Fruit fly (Drosophila melanogaster) whole organism, embryonic: Measurements from ENCODE around the gene eIF4G2.
A peak's percentile ranks its signal among the peaks of the same experiment; 100 is the strongest.

Experiments
- Atf3 ChIP-seq: fragments of 200-800 bp; sonication (Bioruptor generic); optimal IDR thresholded peaks from 3 replicates; lab custom pipeline; 2016; ENCODE audit warnings: missing biosample characterization, missing genetic modification characterization
- Bgb ChIP-seq: fragments of 200-800 bp; sonication (Bioruptor generic); IDR thresholded peaks from 2 replicates; pipeline ENCODE4 v1.3.6; 2022; ENCODE audit warnings: missing biosample characterization, missing genetic modification characterization; ENCODE audit not compliant: partially characterized antibody
- CG10274 ChIP-seq: fragments of 200-800 bp; sonication (Bioruptor generic); optimal IDR thresholded peaks from 3 replicates; lab custom pipeline; 2017; ENCODE audit warnings: missing biosample characterization, mild to moderate bottlenecking, missing genetic modification characterization
- CG11695 ChIP-seq: fragments of 200-800 bp; sonication (Bioruptor generic); IDR thresholded peaks from 3 replicates; pipeline ENCODE4 v1.3.6; 2022; ENCODE audit warnings: missing biosample characterization, missing genetic modification characterization
- CG13424 ChIP-seq: fragments of 200-800 bp; sonication (Bioruptor generic); optimal IDR thresholded peaks from 2 replicates; lab custom pipeline; 2019; ENCODE audit warnings: missing biosample characterization, mild to moderate bottlenecking, missing genetic modification characterization, moderate library complexity
- CG1603 ChIP-seq: fragments of 200-800 bp; sonication (Bioruptor generic); optimal IDR thresholded peaks from 2 replicates; lab custom pipeline; 2019; ENCODE audit warnings: missing biosample characterization, mild to moderate bottlenecking, missing genetic modification characterization, moderate library complexity
- CG17361 ChIP-seq: fragments of 200-800 bp; sonication (Bioruptor generic); IDR thresholded peaks from 3 replicates; pipeline ENCODE4 v1.3.6; 2022; ENCODE audit warnings: missing biosample characterization, missing genetic modification characterization
- CG18764 ChIP-seq: fragments of 200-800 bp; sonication (Bioruptor generic); optimal IDR thresholded peaks from 3 replicates; lab custom pipeline; 2016; ENCODE audit warnings: missing biosample characterization, missing genetic modification characterization
- CG2712 ChIP-seq: fragments of 200-800 bp; optimal IDR thresholded peaks from 3 replicates; lab custom pipeline; 2019; ENCODE audit warnings: missing biosample characterization, mild to moderate bottlenecking, missing genetic modification characterization, moderate library complexity
- CG2875 ChIP-seq: fragments of 200-800 bp; sonication (Bioruptor generic); optimal IDR thresholded peaks from 2 replicates; lab custom pipeline; 2017; ENCODE audit warnings: missing biosample characterization, mild to moderate bottlenecking, missing genetic modification characterization, missing genetic modification reagents
- CG2889 ChIP-seq: fragments of 200-800 bp; sonication (Bioruptor generic); IDR thresholded peaks from 3 replicates; pipeline ENCODE4 v1.3.6; 2022; ENCODE audit warnings: missing biosample characterization, missing genetic modification characterization
- CG34376 ChIP-seq: fragments of 200-800 bp; sonication (Bioruptor generic); optimal IDR thresholded peaks from 2 replicates; lab custom pipeline; 2018; ENCODE audit warnings: missing biosample characterization, mild to moderate bottlenecking, missing genetic modification characterization
- CG3847 ChIP-seq: fragments of 200-800 bp; sonication (Bioruptor generic); IDR thresholded peaks from 2 replicates; pipeline ENCODE4 v1.3.6; 2022; ENCODE audit warnings: missing biosample characterization, missing genetic modification characterization
- CG4282 ChIP-seq: fragments of 200-800 bp; sonication (Bioruptor generic); optimal IDR thresholded peaks from 2 replicates; lab custom pipeline; 2016; ENCODE audit warnings: missing biosample characterization, missing genetic modification characterization
- CG6813 ChIP-seq: fragments of 200-800 bp; sonication (Bioruptor generic); optimal IDR thresholded peaks from 2 replicates; lab custom pipeline; 2017; ENCODE audit warnings: missing biosample characterization, missing genetic modification characterization, mild to moderate bottlenecking, moderate library complexity, missing genetic modification reagents
- CG7963 ChIP-seq: fragments of 200-800 bp; sonication (Bioruptor generic); IDR thresholded peaks from 3 replicates; pipeline ENCODE4 v1.3.6; 2022; ENCODE audit warnings: missing biosample characterization, missing genetic modification characterization; ENCODE audit not compliant: partially characterized antibody
- CG7987 ChIP-seq: fragments of 200-800 bp; sonication (Bioruptor generic); optimal IDR thresholded peaks from 2 replicates; lab custom pipeline; 2018; ENCODE audit warnings: missing biosample characterization, mild to moderate bottlenecking, missing genetic modification characterization, moderate library complexity
- CG8089 ChIP-seq: fragments of 200-800 bp; sonication (Bioruptor generic); optimal IDR thresholded peaks from 3 replicates; lab custom pipeline; 2016; ENCODE audit warnings: missing biosample characterization, missing genetic modification characterization
- CG8765 ChIP-seq: fragments of 200-800 bp; sonication (Bioruptor generic); IDR thresholded peaks from 2 replicates; pipeline ENCODE4 v1.3.6; 2022; ENCODE audit warnings: missing biosample characterization, missing genetic modification characterization
- CG8924 ChIP-seq: fragments of 200-800 bp; optimal IDR thresholded peaks from 3 replicates; lab custom pipeline; 2019; ENCODE audit warnings: missing biosample characterization, mild to moderate bottlenecking, missing genetic modification characterization, moderate library complexity
- Dip3 ChIP-seq: fragments of 200-800 bp; sonication (Bioruptor generic); optimal IDR thresholded peaks from 3 replicates; lab custom pipeline; 2016; ENCODE audit warnings: missing biosample characterization, missing genetic modification characterization
- H15 ChIP-seq: fragments of 200-800 bp; sonication (Bioruptor generic); IDR thresholded peaks from 3 replicates; pipeline ENCODE4 v1.3.6; 2022; ENCODE audit warnings: missing biosample characterization, missing genetic modification characterization
- Hmx ChIP-seq: fragments of 200-800 bp; sonication (Bioruptor generic); optimal IDR thresholded peaks from 2 replicates; lab custom pipeline; 2016; ENCODE audit warnings: missing biosample characterization, missing genetic modification characterization
- Hr78 ChIP-seq, 2 experiments: fragments of 200-800 bp in 1 of 2; fragments of >200 bp in 1 of 2; sonication (Bioruptor generic) in 1 of 2; optimal IDR thresholded peaks; 2 replicates each; lab custom pipeline; 2017 to 2019; ENCODE audit warnings: missing biosample characterization in 2 of 2, missing genetic modification characterization in 2 of 2, mild to moderate bottlenecking in 1 of 2, moderate library complexity in 1 of 2
- Mes4 ChIP-seq: fragments of 200-800 bp; sonication (Bioruptor generic); optimal IDR thresholded peaks from 2 replicates; lab custom pipeline; 2016; ENCODE audit warnings: missing biosample characterization, missing genetic modification characterization
- Nf-YA ChIP-seq: fragments of 200-800 bp; sonication (Bioruptor generic); IDR thresholded peaks from 2 replicates; pipeline ENCODE4 v1.3.6; 2022; ENCODE audit warnings: missing biosample characterization, missing genetic modification characterization
- Poxn ChIP-seq: fragments of 200-800 bp; sonication (Bioruptor generic); IDR thresholded peaks from 2 replicates; pipeline ENCODE4 v1.3.6; 2022; ENCODE audit warnings: missing biosample characterization, missing genetic modification characterization
- Ravus ChIP-seq: fragments of 200-800 bp; sonication (Bioruptor generic); IDR thresholded peaks from 2 replicates; pipeline ENCODE4 v1.3.6; 2022; ENCODE audit warnings: missing biosample characterization, missing genetic modification characterization
- Vsx1 ChIP-seq: fragments of 200-800 bp; sonication (Bioruptor generic); optimal IDR thresholded peaks from 2 replicates; lab custom pipeline; 2017; ENCODE audit warnings: missing biosample characterization, mild to moderate bottlenecking, missing genetic modification characterization, missing genetic modification reagents
- ab ChIP-seq: fragments of 200-800 bp; sonication (Bioruptor generic); optimal IDR thresholded peaks from 2 replicates; lab custom pipeline; 2016; ENCODE audit warnings: missing biosample characterization, missing genetic modification characterization
- al ChIP-seq: fragments of 200-800 bp; sonication (Bioruptor generic); IDR thresholded peaks from 2 replicates; pipeline ENCODE4 v1.3.6; 2022; ENCODE audit warnings: missing biosample characterization, missing genetic modification characterization
- amos ChIP-seq: fragments of 200-800 bp; sonication (Bioruptor generic); IDR thresholded peaks from 2 replicates; pipeline ENCODE4 v1.3.6; 2022; ENCODE audit warnings: missing biosample characterization, missing genetic modification characterization; ENCODE audit not compliant: partially characterized antibody
- ap ChIP-seq: fragments of 200-800 bp; sonication (Bioruptor generic); IDR thresholded peaks from 2 replicates; pipeline ENCODE4 v1.3.6; 2022; ENCODE audit warnings: missing biosample characterization, missing genetic modification characterization
- ara ChIP-seq: fragments of 200-800 bp; sonication (Bioruptor generic); IDR thresholded peaks from 2 replicates; pipeline ENCODE4 v1.3.6; 2022; ENCODE audit warnings: missing biosample characterization, missing genetic modification characterization
- crp ChIP-seq, 2 experiments: fragments of 200-800 bp; sonication (Bioruptor generic); optimal IDR thresholded peaks; 2 replicates in 1 of 2; 3 replicates in 1 of 2; lab custom pipeline; 2017; ENCODE audit warnings: missing biosample characterization in 2 of 2, missing genetic modification characterization in 2 of 2, mild to moderate bottlenecking in 1 of 2, moderate library complexity in 1 of 2
- eyg ChIP-seq: fragments of 200-800 bp; sonication (Bioruptor generic); optimal IDR thresholded peaks from 3 replicates; lab custom pipeline; 2016; ENCODE audit warnings: missing biosample characterization, missing genetic modification characterization
- gt ChIP-seq: fragments of 200-800 bp; sonication (Bioruptor generic); IDR thresholded peaks from 2 replicates; pipeline ENCODE4 v1.3.6; 2022; ENCODE audit warnings: missing biosample characterization, missing genetic modification characterization
- ham ChIP-seq: fragments of 200-800 bp; sonication (Bioruptor generic); IDR thresholded peaks from 2 replicates; pipeline ENCODE4 v1.3.6; 2022; ENCODE audit warnings: missing biosample characterization, missing genetic modification characterization
- ind ChIP-seq: fragments of 200-800 bp; sonication (Bioruptor generic); optimal IDR thresholded peaks from 3 replicates; lab custom pipeline; 2016; ENCODE audit warnings: missing biosample characterization, missing genetic modification characterization
- ken ChIP-seq: fragments of 200-800 bp; sonication (Bioruptor generic); IDR thresholded peaks from 3 replicates; pipeline ENCODE4 v1.3.6; 2022; ENCODE audit warnings: missing biosample characterization, missing genetic modification characterization
- lov ChIP-seq, 2 experiments: fragments of 200-800 bp in 1 of 2; fragments of >200 bp in 1 of 2; sonication (Bioruptor generic) in 1 of 2; IDR thresholded peaks in 1 of 2; optimal IDR thresholded peaks in 1 of 2; 2 replicates in 1 of 2; 3 replicates in 1 of 2; pipeline versions ENCODE4 v1.3.6 to Lab custom; 2017 to 2022; ENCODE audit warnings: missing biosample characterization in 1 of 2, missing genetic modification characterization in 1 of 2
- nerfin-2 ChIP-seq: fragments of 200-800 bp; sonication (Bioruptor generic); IDR thresholded peaks from 2 replicates; pipeline ENCODE4 v1.3.6; 2022; ENCODE audit warnings: missing biosample characterization, missing genetic modification characterization; ENCODE audit not compliant: partially characterized antibody
- nom ChIP-seq: fragments of 200-800 bp; sonication (Bioruptor generic); optimal IDR thresholded peaks from 2 replicates; lab custom pipeline; 2017; ENCODE audit warnings: missing biosample characterization, missing genetic modification characterization, mild to moderate bottlenecking, moderate library complexity, missing genetic modification reagents
- onecut ChIP-seq: fragments of 200-800 bp; sonication (Bioruptor generic); IDR thresholded peaks from 2 replicates; pipeline ENCODE4 v1.3.6; 2022; ENCODE audit warnings: missing biosample characterization, missing genetic modification characterization
- org-1 ChIP-seq: fragments of 200-800 bp; sonication (Bioruptor generic); optimal IDR thresholded peaks from 2 replicates; lab custom pipeline; 2017; ENCODE audit warnings: missing biosample characterization, missing genetic modification characterization
- pb ChIP-seq: fragments of 200-800 bp; sonication (Bioruptor generic); optimal IDR thresholded peaks from 3 replicates; lab custom pipeline; 2016; ENCODE audit warnings: missing biosample characterization, missing genetic modification characterization
- psq ChIP-seq: fragments of 200-800 bp; sonication (Bioruptor generic); optimal IDR thresholded peaks from 2 replicates; lab custom pipeline; 2017; ENCODE audit warnings: missing biosample characterization, missing genetic modification characterization
- tx ChIP-seq: fragments of 200-800 bp; sonication (Bioruptor generic); optimal IDR thresholded peaks from 2 replicates; lab custom pipeline; 2016; ENCODE audit warnings: missing biosample characterization, missing genetic modification characterization
- yki ChIP-seq: fragments of >200 bp; optimal IDR thresholded peaks from 3 replicates; lab custom pipeline; 2018
- z ChIP-seq: fragments of 200-800 bp; sonication (Bioruptor generic); IDR thresholded peaks from 3 replicates; pipeline ENCODE4 v1.3.6; 2022; ENCODE audit warnings: missing biosample characterization, missing genetic modification characterization
- zen2 ChIP-seq: fragments of 200-800 bp; sonication (Bioruptor generic); IDR thresholded peaks from 3 replicates; pipeline ENCODE4 v1.3.6; 2022; ENCODE audit warnings: missing biosample characterization, missing genetic modification characterization; ENCODE audit not compliant: partially characterized antibody

The eIF4G2 gene

dm6 chr3R:23772808-23773207, 46.2 kb downstream of the eIF4G2 start, which contains the start of gene tst (continued):
- TF ChIP-seq ken (GFP tag; lab: Robert Waterston, UW) (peak; percentile 95), ham (peak; percentile 79), CG3847 (GFP tag; lab: Robert Waterston, UW) (peak; percentile 97), crp (GFP tag; optimal IDR thresholded peaks at IDR 0.05; lab: Kevin White, UChicago) (peak in 1 of 2 experiments; percentile 33), H15 (GFP tag; lab: Robert Waterston, UW) (peak; percentile 97), Dip3 (GFP tag; lab: Kevin White, UChicago) (peak; percentile 47), amos (no peak), al (GFP tag; lab: Robert Waterston, UW) (peak; percentile 98), CG17361 (GFP tag; lab: Robert Waterston, UW) (peak; percentile 95), CG13424 (tag; lab: Kevin White, UChicago) (peak; percentile 92), lov (optimal IDR thresholded peaks at IDR 0.05; lab: Kevin White, UChicago) (no peak), lov (GFP tag; IDR thresholded peaks at IDR 0.05; lab: Robert Waterston, UW) (peak; percentile 93), CG10274 (GFP tag; lab: Kevin White, UChicago) (peak; percentile 40), gt (GFP tag; lab: Robert Waterston, UW) (peak; percentile 89), ap (peak; percentile 92), CG18764 (peak; percentile 83), Hr78 (GFP tag; optimal IDR thresholded peaks at IDR 0.05; lab: Kevin White, UChicago) (no peak), zen2 (GFP tag; lab: Robert Waterston, UW) (no peak), eyg (GFP tag; lab: Kevin White, UChicago) (no peak), Ravus (GFP tag; lab: Robert Waterston, UW) (peak; percentile 89), CG8765 (GFP tag; lab: Robert Waterston, UW) (peak; percentile 93), nerfin-2 (no peak), CG11695 (peak; percentile 93), CG2889 (GFP tag; lab: Robert Waterston, UW) (peak; percentile 93), onecut (GFP tag; lab: Robert Waterston, UW) (peak; percentile 74), Nf-YA (GFP tag; lab: Robert Waterston, UW) (peak; percentile 90), Hmx (GFP tag; lab: Kevin White, UChicago) (no peak), CG8089 (GFP tag; lab: Kevin White, UChicago) (no peak), CG8924 (tag; lab: Kevin White, UChicago) (peak; percentile 93), tx (GFP tag; lab: Kevin White, UChicago) (peak; percentile 16), CG7987 (GFP tag; lab: Kevin White, UChicago) (peak; percentile 75), org-1 (GFP tag; lab: Kevin White, UChicago) (peak; percentile 70), CG7963 (GFP tag; lab: Robert Waterston, UW) (no peak), nom (GFP tag; lab: Kevin White, UChicago) (peak; percentile 51), Mes4 (GFP tag; lab: Kevin White, UChicago) (peak; percentile 7), Atf3 (no peak), CG2712 (tag; lab: Kevin White, UChicago) (peak; percentile 97), ab (no peak), Vsx1 (peak; percentile 83), pb (GFP tag; lab: Kevin White, UChicago) (no peak), CG34376 (GFP tag; lab: Kevin White, UChicago) (peak; percentile 34), Poxn (GFP tag; lab: Robert Waterston, UW) (peak; percentile 80), CG1603 (tag; lab: Kevin White, UChicago) (no peak), Bgb (GFP tag; lab: Robert Waterston, UW) (0 out of 2 replicates have a peak, but pooled peaks have one; percentile 9), CG2875 (GFP tag; lab: Kevin White, UChicago) (peak; percentile 66), z (GFP tag; lab: Robert Waterston, UW) (peak; percentile 59; the same call in 1 of the 3 replicates), ind (GFP tag; lab: Kevin White, UChicago) (peak; percentile 94), CG6813 (GFP tag; lab: Kevin White, UChicago) (peak; percentile 77), ara (GFP tag; lab: Robert Waterston, UW) (peak; percentile 95), yki (lab: Kevin White, UChicago) (no peak), CG4282 (GFP tag; lab: Kevin White, UChicago) (no peak), psq (peak; percentile 81)
